Worm (Caenorhabditis elegans) whole organism, L4/young adult: Measurements from ENCODE around the gene oac-12.

ENCODE experiments used
- W03F9.2 ChIP-seq: fragments of 150-350 bp; optimal IDR thresholded peaks from 2 replicates; lab custom pipeline; 2014; ENCODE audit warnings: missing biosample characterization, missing genetic modification characterization
- dao-5 ChIP-seq: sonication (generic microtip); optimal IDR thresholded peaks from 2 replicates; lab custom pipeline; 2016; ENCODE audit warnings: missing genotype, missing genetic modification characterization, moderate library complexity, missing compliant biosample characterization

DNA sequence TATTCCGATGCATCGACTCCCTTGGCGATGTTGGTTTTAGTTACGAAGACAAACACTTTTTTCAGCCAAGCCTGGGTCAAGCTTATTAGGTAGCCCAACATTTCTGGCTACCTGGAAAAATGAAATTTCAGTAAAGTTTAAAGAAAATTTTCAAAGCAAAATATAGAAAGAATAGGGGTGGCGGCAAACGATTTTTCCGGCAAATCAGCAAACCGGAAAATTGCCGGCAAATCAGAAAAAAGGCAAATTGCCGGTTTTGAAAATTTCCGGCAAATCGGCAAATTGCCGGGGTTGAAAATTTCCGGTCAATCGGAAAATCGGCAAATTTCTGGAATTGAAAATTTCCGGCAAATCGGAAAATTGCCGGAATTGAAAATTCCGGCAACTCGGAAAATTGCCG, 45.3 kb upstream of the oac-12 start, which contains the start of gene F32D1.8:
- TF ChIP-seq dao-5 (tag; lab: Kevin White, UChicago) (no peak), W03F9.2 (tag; lab: Kevin White, UChicago) (no peak)
